Worm (Caenorhabditis elegans) whole organism, L4 larva: ENCODE results near the gene F49E8.8.

ENCODE experiments used
- attf-4 ChIP-seq: sonication (generic microtip); optimal IDR thresholded peaks from 3 replicates; lab custom pipeline; 2017; ENCODE audit warnings: missing biosample characterization, missing genetic modification characterization
- ceh-62 ChIP-seq: sonication (generic microtip); optimal IDR thresholded peaks from 2 replicates; lab custom pipeline; 2017; ENCODE audit warnings: missing biosample characterization, missing genetic modification characterization
- nhr-41 ChIP-seq: fragments of 200-800 bp; sonication (Bioruptor generic); IDR thresholded peaks from 2 replicates; pipeline ENCODE4 v1.3.6; 2022; ENCODE audit warnings: missing genetic modification reagents, missing genetic modification characterization, missing compliant biosample characterization
- pqm-1 ChIP-seq: sonication (generic microtip); optimal IDR thresholded peaks from 2 replicates; lab custom pipeline; 2017; ENCODE audit warnings: missing biosample characterization, missing genetic modification characterization
- unc-62 ChIP-seq, 3 experiments: fragments of 150-350 bp in 1 of 3; sonication (generic microtip); optimal IDR thresholded peaks in 2 of 3; peaks in 1 of 3; 1 replicate in 1 of 3; 2 replicates in 2 of 3; lab custom pipeline; 2014 to 2017; ENCODE audit warnings: missing biosample characterization in 3 of 3, missing genetic modification characterization in 3 of 3, missing genetic modification reagents in 3 of 3, missing genotype in 1 of 3
- zag-1 ChIP-seq: fragments of 150-350 bp; optimal IDR thresholded peaks from 2 replicates; lab custom pipeline; 2014; ENCODE audit warnings: missing biosample characterization, missing genetic modification characterization
- ztf-11 ChIP-seq: fragments of 150-350 bp; optimal IDR thresholded peaks from 2 replicates; lab custom pipeline; 2014; ENCODE audit warnings: missing biosample characterization, missing genetic modification characterization

ce11 chrIV:7559237-7559636, 2.8 kb downstream of the F49E8.8 start:
- TF ChIP-seq ceh-62 (no peak), nhr-41 (GFP tag; lab: Robert Waterston, UW) (no peak), ztf-11 (tag; lab: Kevin White, UChicago) (no peak), attf-4 (tag; lab: Kevin White, UChicago) (no peak), zag-1 (no peak), unc-62 (GFP tag; optimal IDR thresholded peaks at IDR 0.05 in 1 of 2; lab: Kevin White, UChicago) (no peak), unc-62 (tag; optimal IDR thresholded peaks at IDR 0.05; lab: Kevin White, UChicago) (no peak), pqm-1 (tag; lab: Kevin White, UChicago) (no peak)
